Fruit fly (Drosophila melanogaster) whole organism, embryonic: ENCODE measurements around the gene sunn.
A peak's percentile ranks its signal among the peaks of the same experiment; 100 is the strongest.

Source experiments
- ATbp ChIP-seq: fragments of 200-800 bp; sonication (Bioruptor generic); optimal IDR thresholded peaks from 2 replicates; lab custom pipeline; 2017; ENCODE audit warnings: missing biosample characterization, mild to moderate bottlenecking, missing genetic modification characterization, missing genetic modification reagents
- CG10209 ChIP-seq: fragments of 200-800 bp; sonication (Bioruptor generic); optimal IDR thresholded peaks from 3 replicates; lab custom pipeline; 2017; ENCODE audit warnings: missing biosample characterization, mild to moderate bottlenecking, missing genetic modification characterization, missing genetic modification reagents
- CG1024 ChIP-seq: fragments of 200-800 bp; sonication (Bioruptor generic); IDR thresholded peaks from 2 replicates; pipeline ENCODE4 v1.3.6; 2022; ENCODE audit warnings: missing biosample characterization, missing genetic modification characterization
- CG11093 ChIP-seq: fragments of 200-800 bp; sonication (Bioruptor generic); IDR thresholded peaks from 3 replicates; pipeline ENCODE4 v1.3.6; 2022; ENCODE audit warnings: missing biosample characterization, missing genetic modification characterization
- CG11247 ChIP-seq: fragments of 200-800 bp; sonication (Bioruptor generic); IDR thresholded peaks from 2 replicates; pipeline ENCODE4 v1.3.6; 2022; ENCODE audit warnings: missing biosample characterization, missing genetic modification characterization
- CG15011 ChIP-seq: fragments of 200-800 bp; sonication (Bioruptor generic); optimal IDR thresholded peaks from 3 replicates; lab custom pipeline; 2018; ENCODE audit warnings: missing biosample characterization, mild to moderate bottlenecking, missing genetic modification characterization
- CG17802 ChIP-seq: fragments of 200-800 bp; sonication (Bioruptor generic); optimal IDR thresholded peaks from 2 replicates; lab custom pipeline; 2018; ENCODE audit warnings: missing biosample characterization, mild to moderate bottlenecking, missing genetic modification characterization, moderate library complexity
- CG31388 ChIP-seq: fragments of 200-800 bp; sonication (Bioruptor generic); optimal IDR thresholded peaks from 2 replicates; lab custom pipeline; 2016; ENCODE audit warnings: missing biosample characterization, missing genetic modification characterization
- CG32532 ChIP-seq: fragments of 200-800 bp; sonication (Bioruptor generic); IDR thresholded peaks from 2 replicates; pipeline ENCODE4 v1.3.6; 2022; ENCODE audit warnings: missing biosample characterization, missing genetic modification characterization
- CG34422 ChIP-seq: fragments of 200-800 bp; sonication (Bioruptor generic); IDR thresholded peaks from 3 replicates; pipeline ENCODE4 v1.3.6; 2022; ENCODE audit warnings: missing biosample characterization, missing genetic modification characterization
- CG6254 ChIP-seq: fragments of 200-800 bp; sonication (Bioruptor generic); optimal IDR thresholded peaks from 3 replicates; lab custom pipeline; 2017; ENCODE audit warnings: mild to moderate bottlenecking, missing biosample characterization, missing genetic modification reagents, missing genetic modification characterization
- CG8765 ChIP-seq: fragments of 200-800 bp; sonication (Bioruptor generic); IDR thresholded peaks from 2 replicates; pipeline ENCODE4 v1.3.6; 2022; ENCODE audit warnings: missing biosample characterization, missing genetic modification characterization
- Dad ChIP-seq: fragments of 200-800 bp; sonication (Bioruptor generic); optimal IDR thresholded peaks from 3 replicates; lab custom pipeline; 2016; ENCODE audit warnings: missing biosample characterization, missing genetic modification characterization
- Drgx ChIP-seq: fragments of 200-800 bp; sonication (Bioruptor generic); IDR thresholded peaks from 2 replicates; pipeline ENCODE4 v1.3.6; 2022; ENCODE audit warnings: missing biosample characterization, missing genetic modification characterization
- Fer1 ChIP-seq: fragments of 200-800 bp; sonication (Bioruptor generic); optimal IDR thresholded peaks from 2 replicates; lab custom pipeline; 2017; ENCODE audit warnings: missing biosample characterization, mild to moderate bottlenecking, missing genetic modification characterization
- Max ChIP-seq: fragments of 200-800 bp; sonication (Bioruptor generic); optimal IDR thresholded peaks from 2 replicates; lab custom pipeline; 2016; ENCODE audit warnings: missing biosample characterization, mild to moderate bottlenecking, missing genetic modification characterization
- Mrtf ChIP-seq: fragments of 200-800 bp; sonication (Bioruptor generic); IDR thresholded peaks from 3 replicates; pipeline ENCODE4 v1.3.6; 2022; ENCODE audit warnings: missing biosample characterization, missing genetic modification characterization
- Neu2 ChIP-seq: fragments of 200-800 bp; sonication (Bioruptor generic); optimal IDR thresholded peaks from 3 replicates; lab custom pipeline; 2016; ENCODE audit warnings: missing biosample characterization, missing genetic modification characterization, borderline replicate concordance
- Opbp ChIP-seq: fragments of 200-800 bp; sonication (Bioruptor generic); IDR thresholded peaks from 3 replicates; pipeline ENCODE4 v1.3.6; 2022; ENCODE audit warnings: missing biosample characterization, missing genetic modification characterization; ENCODE audit not compliant: partially characterized antibody
- Pdp1 ChIP-seq, 2 experiments: fragments of 200-800 bp; sonication (Bioruptor generic); optimal IDR thresholded peaks; 3 replicates each; lab custom pipeline; 2016; ENCODE audit warnings: missing biosample characterization in 2 of 2, missing genetic modification characterization in 2 of 2, mild to moderate bottlenecking in 1 of 2, moderate library complexity in 1 of 2
- Poxn ChIP-seq: fragments of 200-800 bp; sonication (Bioruptor generic); IDR thresholded peaks from 2 replicates; pipeline ENCODE4 v1.3.6; 2022; ENCODE audit warnings: missing biosample characterization, missing genetic modification characterization
- Sin3A ChIP-seq: fragments of >200 bp; optimal IDR thresholded peaks from 2 replicates; lab custom pipeline; 2018
- Sox100B ChIP-seq: fragments of 200-800 bp; sonication (Bioruptor generic); optimal IDR thresholded peaks from 3 replicates; lab custom pipeline; 2018; ENCODE audit warnings: missing biosample characterization, mild to moderate bottlenecking, missing genetic modification characterization
- Taf1 ChIP-seq: fragments of 200-800 bp; sonication (Bioruptor generic); IDR thresholded peaks from 2 replicates; pipeline ENCODE4 v1.3.6; 2022; ENCODE audit warnings: missing biosample characterization, missing genetic modification characterization
- Trl ChIP-seq, 3 experiments: fragments of >200 bp in 2 of 3; fragments of 200-800 bp in 1 of 3; sonication (Bioruptor generic) in 1 of 3; optimal IDR thresholded peaks; 2 replicates in 1 of 3; 3 replicates in 2 of 3; lab custom pipeline; 2016 to 2017; ENCODE audit warnings: missing biosample characterization in 1 of 3, missing genetic modification characterization in 1 of 3
- Vsx1 ChIP-seq: fragments of 200-800 bp; sonication (Bioruptor generic); optimal IDR thresholded peaks from 2 replicates; lab custom pipeline; 2017; ENCODE audit warnings: missing biosample characterization, mild to moderate bottlenecking, missing genetic modification characterization, missing genetic modification reagents
- bsh ChIP-seq, 2 experiments: fragments of 200-800 bp; sonication (Bioruptor generic); optimal IDR thresholded peaks; 2 replicates each; lab custom pipeline; 2017 to 2018; ENCODE audit warnings: mild to moderate bottlenecking in 2 of 2, missing biosample characterization in 2 of 2, missing genetic modification characterization in 2 of 2, moderate library complexity in 1 of 2
- chif ChIP-seq, 2 experiments: fragments of 200-800 bp; sonication (Bioruptor generic); optimal IDR thresholded peaks; 3 replicates each; lab custom pipeline; 2016; ENCODE audit warnings: missing biosample characterization in 2 of 2, missing genetic modification characterization in 2 of 2
- dan ChIP-seq: fragments of 200-800 bp; sonication (Bioruptor generic); IDR thresholded peaks from 2 replicates; pipeline ENCODE4 v1.3.6; 2022; ENCODE audit warnings: missing biosample characterization, missing genetic modification characterization
- dati ChIP-seq: fragments of 200-800 bp; sonication (Bioruptor generic); IDR thresholded peaks from 2 replicates; pipeline ENCODE4 v1.3.6; 2022; ENCODE audit warnings: missing biosample characterization, missing genetic modification characterization
- dysf ChIP-seq: fragments of 200-800 bp; sonication (Bioruptor generic); IDR thresholded peaks from 3 replicates; pipeline ENCODE4 v1.3.6; 2022; ENCODE audit warnings: missing biosample characterization, missing genetic modification characterization
- fd64A ChIP-seq: fragments of 200-800 bp; sonication (Bioruptor generic); optimal IDR thresholded peaks from 3 replicates; lab custom pipeline; 2018; ENCODE audit warnings: missing biosample characterization, mild to moderate bottlenecking, missing genetic modification characterization
- gem ChIP-seq: fragments of 200-800 bp; sonication (Bioruptor generic); optimal IDR thresholded peaks from 2 replicates; lab custom pipeline; 2019; ENCODE audit warnings: missing biosample characterization, mild to moderate bottlenecking, missing genetic modification characterization, moderate library complexity
- kah ChIP-seq: fragments of 200-800 bp; sonication (Bioruptor generic); optimal IDR thresholded peaks from 2 replicates; lab custom pipeline; 2018; ENCODE audit warnings: missing biosample characterization, mild to moderate bottlenecking, missing genetic modification characterization
- luna ChIP-seq: fragments of 200-800 bp; sonication (Bioruptor generic); optimal IDR thresholded peaks from 2 replicates; lab custom pipeline; 2016; ENCODE audit warnings: missing biosample characterization, missing genetic modification characterization
- onecut ChIP-seq: fragments of 200-800 bp; sonication (Bioruptor generic); IDR thresholded peaks from 2 replicates; pipeline ENCODE4 v1.3.6; 2022; ENCODE audit warnings: missing biosample characterization, missing genetic modification characterization
- org-1 ChIP-seq: fragments of 200-800 bp; sonication (Bioruptor generic); optimal IDR thresholded peaks from 2 replicates; lab custom pipeline; 2017; ENCODE audit warnings: missing biosample characterization, missing genetic modification characterization
- p53 ChIP-seq: fragments of 200-800 bp; sonication (Bioruptor generic); optimal IDR thresholded peaks from 2 replicates; lab custom pipeline; 2016; ENCODE audit warnings: missing biosample characterization, missing genetic modification characterization
- phol ChIP-seq: fragments of 200-800 bp; sonication (Bioruptor generic); optimal IDR thresholded peaks from 3 replicates; lab custom pipeline; 2018; ENCODE audit warnings: missing biosample characterization, mild to moderate bottlenecking, missing genetic modification characterization, moderate library complexity
- pita ChIP-seq: fragments of 200-800 bp; sonication (Bioruptor generic); optimal IDR thresholded peaks from 2 replicates; lab custom pipeline; 2017; ENCODE audit warnings: missing biosample characterization, mild to moderate bottlenecking, missing genetic modification characterization
- pum ChIP-seq: fragments of 200-800 bp; sonication (Bioruptor generic); optimal IDR thresholded peaks from 2 replicates; lab custom pipeline; 2016; ENCODE audit warnings: missing biosample characterization, missing genetic modification characterization
- pzg ChIP-seq: fragments of 200-800 bp; sonication (Bioruptor generic); optimal IDR thresholded peaks from 3 replicates; lab custom pipeline; 2018; ENCODE audit warnings: missing biosample characterization, mild to moderate bottlenecking, missing genetic modification characterization, moderate library complexity
- rib ChIP-seq: fragments of 200-800 bp; sonication (Bioruptor generic); IDR thresholded peaks from 2 replicates; pipeline ENCODE4 v1.3.6; 2022; ENCODE audit warnings: missing biosample characterization, missing genetic modification characterization
- sisA ChIP-seq: fragments of 200-800 bp; sonication (Bioruptor generic); IDR thresholded peaks from 2 replicates; pipeline ENCODE4 v1.3.6; 2022; ENCODE audit warnings: missing biosample characterization, missing genetic modification characterization
- stc ChIP-seq: fragments of 200-800 bp; sonication (Bioruptor generic); IDR thresholded peaks from 2 replicates; pipeline ENCODE4 v1.3.6; 2022; ENCODE audit warnings: missing biosample characterization, missing genetic modification characterization
- usp ChIP-seq: fragments of >200 bp; optimal IDR thresholded peaks from 2 replicates; lab custom pipeline; 2017; ENCODE audit warnings: missing biosample characterization, missing genetic modification characterization
- wor ChIP-seq: fragments of 200-800 bp; sonication (Bioruptor generic); IDR thresholded peaks from 2 replicates; pipeline ENCODE4 v1.3.6; 2022; ENCODE audit warnings: missing biosample characterization, missing genetic modification characterization
- zen ChIP-seq: fragments of 200-800 bp; sonication (Bioruptor generic); optimal IDR thresholded peaks from 3 replicates; lab custom pipeline; 2018; ENCODE audit warnings: missing biosample characterization, mild to moderate bottlenecking, missing genetic modification characterization, moderate library complexity
- zfh1 ChIP-seq: fragments of 200-800 bp; sonication (Bioruptor generic); IDR thresholded peaks from 3 replicates; pipeline ENCODE4 v1.3.6; 2022; ENCODE audit warnings: missing biosample characterization, missing genetic modification characterization
- zfh2 ChIP-seq: fragments of 200-800 bp; sonication (Bioruptor generic); optimal IDR thresholded peaks from 2 replicates; lab custom pipeline; 2016; ENCODE audit warnings: missing biosample characterization, missing genetic modification characterization

Gene sunn

DNA sequence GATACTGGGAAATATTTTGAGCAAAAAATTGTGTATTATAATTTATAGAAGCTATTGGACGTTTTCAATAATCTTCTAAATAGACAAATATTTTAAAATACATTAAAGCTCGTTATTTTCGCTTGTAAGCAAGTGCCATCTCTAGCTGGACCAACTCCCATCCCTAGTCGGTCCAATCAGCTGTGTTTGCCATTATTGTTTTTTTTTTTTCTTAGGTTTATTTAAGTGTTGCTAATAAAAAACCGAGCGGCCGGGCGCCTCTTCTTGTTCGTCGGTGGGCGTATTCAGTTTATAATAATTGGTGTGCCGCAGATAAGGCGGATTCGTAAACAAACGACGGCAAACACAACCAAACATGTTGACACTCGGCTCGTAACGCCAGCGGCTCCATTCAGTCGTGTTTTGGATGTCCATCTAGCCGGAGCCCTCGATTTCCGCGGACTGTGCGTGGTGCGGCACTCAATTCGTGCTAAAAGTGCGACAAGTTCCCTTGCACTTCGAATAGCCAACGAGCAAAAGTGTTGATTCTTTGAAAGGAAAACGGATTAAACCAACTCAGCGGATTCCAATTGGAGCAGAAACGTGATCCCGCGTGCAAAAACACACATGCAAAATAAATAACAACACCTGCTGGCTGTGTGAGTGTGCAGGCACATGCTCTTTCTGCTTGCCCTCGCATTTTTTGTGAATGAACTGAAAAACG is 44.2 kb upstream of the sunn start, which contains the start of gene Sugb (continued):
- peak; percentile 62; the same call in 1 of the 3 replicates for TF ChIP-seq CG34422 (GFP tag; lab: Robert Waterston, UW)
- TF ChIP-seq usp (GFP tag; lab: Kevin White, UChicago) = no peak
- TF ChIP-seq Vsx1 (GFP tag; lab: Kevin White, UChicago) = peak; percentile 78
- no peak for TF ChIP-seq dati (GFP tag; lab: Robert Waterston, UW)
- TF ChIP-seq Dad = peak; percentile 28
- no peak for TF ChIP-seq pita (GFP tag; lab: Kevin White, UChicago)
- no peak for TF ChIP-seq Sin3A (lab: Kevin White, UChicago)
- peak; percentile 76 for TF ChIP-seq zfh2 (GFP tag; lab: Kevin White, UChicago)
- peak; percentile 69 for TF ChIP-seq CG32532 (GFP tag; lab: Robert Waterston, UW)
- no peak; the same call in 1 of the 2 replicates for TF ChIP-seq stc (GFP tag; lab: Robert Waterston, UW)
- no peak for TF ChIP-seq CG17802 (tag; lab: Kevin White, UChicago)
- TF ChIP-seq ATbp (GFP tag; lab: Kevin White, UChicago) = peak; percentile 43
- peak; percentile 60 to 68 for TF ChIP-seq Pdp1 (GFP tag; optimal IDR thresholded peaks at IDR 0.05; lab: Kevin White, UChicago)
- TF ChIP-seq Drgx = peak; percentile 75
- TF ChIP-seq zen = no peak
- TF ChIP-seq kah (GFP tag; lab: Kevin White, UChicago) = no peak
- peak; percentile 36 for TF ChIP-seq CG10209
- no peak for TF ChIP-seq fd64A
- TF ChIP-seq pzg (GFP tag; lab: Kevin White, UChicago) = peak; percentile 22
- TF ChIP-seq luna (GFP tag; lab: Kevin White, UChicago) = no peak
- TF ChIP-seq Max (GFP tag; lab: Kevin White, UChicago) = no peak
- peak; percentile 27 for TF ChIP-seq phol (tag; lab: Kevin White, UChicago)
- peak; percentile 37 to 65 for TF ChIP-seq bsh (GFP tag; optimal IDR thresholded peaks at IDR 0.05; lab: Kevin White, UChicago)
- peak; percentile 36; the same call in 1 of the 2 replicates for TF ChIP-seq CG11247
- no peak for TF ChIP-seq org-1 (GFP tag; lab: Kevin White, UChicago)
- no peak for TF ChIP-seq dan
- TF ChIP-seq Taf1 (GFP tag; lab: Robert Waterston, UW) = no peak
- TF ChIP-seq Poxn (GFP tag; lab: Robert Waterston, UW) = no peak
- peak; percentile 54 for TF ChIP-seq Sox100B (GFP tag; lab: Kevin White, UChicago)
- no peak for TF ChIP-seq wor (GFP tag; lab: Robert Waterston, UW)
- TF ChIP-seq CG1024 (GFP tag; lab: Robert Waterston, UW) = no peak
- no peak; the same call in 1 of the 2 replicates for TF ChIP-seq sisA
- TF ChIP-seq CG6254 (GFP tag; lab: Kevin White, UChicago) = peak; percentile 0
- no peak for TF ChIP-seq Mrtf
- TF ChIP-seq p53 (GFP tag; lab: Kevin White, UChicago) = no peak
- TF ChIP-seq Fer1 (GFP tag; lab: Kevin White, UChicago) = peak; percentile 67
- TF ChIP-seq CG11093 (GFP tag; lab: Robert Waterston, UW) = no peak
- no peak for TF ChIP-seq Neu2 (GFP tag; lab: Kevin White, UChicago)
- no peak for TF ChIP-seq CG8765 (GFP tag; lab: Robert Waterston, UW)
- TF ChIP-seq CG15011 (GFP tag; lab: Kevin White, UChicago) = peak; percentile 14
- TF ChIP-seq dysf = peak; percentile 66; the same call in 1 of the 3 replicates
- peak; percentile 77 for TF ChIP-seq gem (tag; lab: Kevin White, UChicago)
- no peak for TF ChIP-seq CG31388 (GFP tag; lab: Kevin White, UChicago)
- TF ChIP-seq Opbp = peak; percentile 30; the same call in 1 of the 3 replicates
- peak; percentile 75; the same call in 2 of the 3 replicates for TF ChIP-seq zfh1 (GFP tag; lab: Robert Waterston, UW)
- TF ChIP-seq chif (GFP tag; optimal IDR thresholded peaks at IDR 0.05; lab: Kevin White, UChicago) = peak; percentile 7 to 52
- peak; percentile 63 for TF ChIP-seq rib (GFP tag; lab: Robert Waterston, UW)
- TF ChIP-seq Trl (optimal IDR thresholded peaks at IDR 0.05; lab: Kevin White, UChicago) = no peak
- TF ChIP-seq Trl (GFP tag; optimal IDR thresholded peaks at IDR 0.05; lab: Kevin White, UChicago) = peak; percentile 4
- TF ChIP-seq pum = peak; percentile 49
- TF ChIP-seq onecut (GFP tag; lab: Robert Waterston, UW) = peak; percentile 49
